Worm (Caenorhabditis elegans) whole organism, early embryonic: Measurements from ENCODE around the gene cox-17.

Experiments used
- B0310.2 ChIP-seq: sonication (generic microtip); optimal IDR thresholded peaks from 2 replicates; lab custom pipeline; 2016; ENCODE audit warnings: mild to moderate bottlenecking, missing genetic modification characterization, missing compliant biosample characterization
- F13C5.2 ChIP-seq: sonication (generic microtip); optimal IDR thresholded peaks from 2 replicates; lab custom pipeline; 2017; ENCODE audit warnings: mild to moderate bottlenecking, missing genetic modification characterization, inconsistent platforms, missing compliant biosample characterization
- aly-1 ChIP-seq: sonication (generic microtip); optimal IDR thresholded peaks from 2 replicates; lab custom pipeline; 2016; ENCODE audit warnings: missing genetic modification characterization, missing compliant biosample characterization
- ama-1 ChIP-seq: fragments of 150-350 bp; optimal IDR thresholded peaks from 2 replicates; lab custom pipeline; 2014
- ceh-13 ChIP-seq: fragments of 200-800 bp; sonication (Bioruptor generic); optimal IDR thresholded peaks from 2 replicates; lab custom pipeline; 2018; ENCODE audit warnings: mild to moderate bottlenecking, missing genetic modification characterization, missing compliant biosample characterization
- ceh-36 ChIP-seq: sonication (generic microtip); optimal IDR thresholded peaks from 2 replicates; lab custom pipeline; 2016; ENCODE audit warnings: missing genetic modification characterization, inconsistent platforms, missing compliant biosample characterization
- ets-7 ChIP-seq: sonication (generic microtip); optimal IDR thresholded peaks from 2 replicates; lab custom pipeline; 2016; ENCODE audit warnings: missing genotype, missing genetic modification characterization, missing compliant biosample characterization
- flt-1 ChIP-seq: fragments of 200-800 bp; sonication (Bioruptor generic); IDR thresholded peaks from 2 replicates; pipeline ENCODE4 v1.3.6; 2022; ENCODE audit warnings: missing genetic modification characterization, missing compliant biosample characterization
- hmbx-1 ChIP-seq: sonication (generic microtip); optimal IDR thresholded peaks from 2 replicates; lab custom pipeline; 2016; ENCODE audit warnings: mild to moderate bottlenecking, missing genetic modification characterization, missing compliant biosample characterization
- hmg-4 ChIP-seq: fragments of 200-800 bp; sonication (Bioruptor generic); optimal IDR thresholded peaks from 2 replicates; lab custom pipeline; 2018; ENCODE audit warnings: mild to moderate bottlenecking, missing genetic modification characterization, missing compliant biosample characterization
- hnd-1 ChIP-seq: sonication (generic microtip); optimal IDR thresholded peaks from 2 replicates; lab custom pipeline; 2016; ENCODE audit warnings: missing genetic modification characterization, missing compliant biosample characterization
- pes-1 ChIP-seq: fragments of 200-800 bp; sonication (Bioruptor generic); IDR thresholded peaks from 2 replicates; pipeline ENCODE4 v1.3.6; 2022; ENCODE audit warnings: missing genetic modification reagents, missing genetic modification characterization, missing compliant biosample characterization
- scrt-1 ChIP-seq: fragments of 200-800 bp; sonication (Bioruptor generic); IDR thresholded peaks from 2 replicates; pipeline ENCODE4 v1.3.6; 2022; ENCODE audit warnings: missing genetic modification characterization, missing compliant biosample characterization
- sea-1 ChIP-seq: fragments of 200-800 bp; sonication (Bioruptor generic); conservative IDR thresholded peaks from 2 replicates; pipeline ENCODE4 v1.3.6; 2022; ENCODE audit warnings: missing genetic modification characterization, missing compliant biosample characterization
- tbx-11 ChIP-seq: fragments of 200-800 bp; sonication (Bioruptor generic); IDR thresholded peaks from 2 replicates; pipeline ENCODE4 v1.3.6; 2022; ENCODE audit warnings: missing genetic modification characterization, missing compliant biosample characterization
- tbx-37 ChIP-seq: fragments of 200-800 bp; sonication (Bioruptor generic); conservative IDR thresholded peaks from 2 replicates; pipeline ENCODE4 v1.3.6; 2022; ENCODE audit warnings: missing genetic modification reagents, missing genetic modification characterization, missing compliant biosample characterization
- tra-4 ChIP-seq: sonication (generic microtip); optimal IDR thresholded peaks from 2 replicates; lab custom pipeline; 2017; ENCODE audit warnings: missing genetic modification characterization, missing compliant biosample characterization

cox-17 gene

DNA sequence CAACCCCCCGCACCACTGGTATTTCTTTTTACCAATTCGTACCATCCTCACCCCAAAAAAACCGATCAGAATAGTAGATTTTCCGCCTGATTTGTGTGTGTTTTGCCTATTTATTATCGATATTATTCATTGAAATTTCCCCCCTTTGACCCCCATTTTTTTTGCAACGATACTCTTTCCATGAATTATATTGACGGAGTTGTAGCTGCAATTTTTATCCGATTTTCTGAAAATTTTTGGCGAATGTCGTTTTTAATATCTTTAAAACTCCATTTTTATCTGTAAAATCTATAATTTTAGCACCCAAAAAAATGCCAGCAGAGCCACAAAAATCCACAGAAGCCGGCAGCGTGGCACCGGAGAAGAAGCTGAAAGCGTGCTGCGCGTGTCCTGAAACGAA is at the start of gene cox-17:
cox-17 (plus strand) TSS at position 301 of the 400 bp plus-strand sequence.
- no peak for TF ChIP-seq ceh-13
- no peak for TF ChIP-seq hmg-4 (GFP tag; lab: Kevin White, UChicago)
- TF ChIP-seq hmbx-1 (tag; lab: Kevin White, UChicago), result no peak
- no peak for TF ChIP-seq sea-1 (GFP tag; lab: Robert Waterston, UW)
- no peak for TF ChIP-seq scrt-1 (GFP tag; lab: Robert Waterston, UW)
- TF ChIP-seq flt-1 (GFP tag; lab: Robert Waterston, UW), result no peak
- TF ChIP-seq ama-1, result no peak
- no peak for TF ChIP-seq ceh-36
- TF ChIP-seq aly-1 (tag; lab: Kevin White, UChicago), result no peak
- TF ChIP-seq tbx-11, result no peak
- no peak for TF ChIP-seq F13C5.2
- TF ChIP-seq tbx-37 (GFP tag; lab: Robert Waterston, UW), result no peak
- no peak for TF ChIP-seq hnd-1 (tag; lab: Kevin White, UChicago)
- TF ChIP-seq pes-1, result no peak
- TF ChIP-seq ets-7 (tag; lab: Kevin White, UChicago), result no peak
- no peak for TF ChIP-seq B0310.2 (tag; lab: Kevin White, UChicago)
- no peak for TF ChIP-seq tra-4

DNA sequence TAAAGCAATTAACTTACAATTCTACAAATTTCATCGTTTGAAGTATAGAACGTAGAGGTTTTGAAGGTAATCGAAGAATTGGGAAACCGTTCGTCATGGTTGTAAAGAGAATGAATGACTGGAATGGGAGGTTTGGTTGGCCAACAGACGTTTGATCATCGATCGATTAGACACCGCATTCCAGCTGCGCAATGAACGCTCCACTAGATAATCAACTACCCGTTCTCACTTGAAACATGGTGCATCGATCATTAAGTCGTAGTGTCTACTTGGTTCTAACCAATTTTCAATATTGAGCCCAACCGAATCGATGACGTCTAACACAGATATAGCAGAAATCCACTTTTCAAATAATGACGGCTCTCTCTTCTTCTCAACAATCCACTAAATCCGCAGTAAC is 47.7 kb upstream of the cox-17 start, which contains the start of gene fbxb-82:
fbxb-82 (minus strand) TSS at position 101 of the 400 bp plus-strand sequence.
- TF ChIP-seq ceh-13, result no peak

DNA sequence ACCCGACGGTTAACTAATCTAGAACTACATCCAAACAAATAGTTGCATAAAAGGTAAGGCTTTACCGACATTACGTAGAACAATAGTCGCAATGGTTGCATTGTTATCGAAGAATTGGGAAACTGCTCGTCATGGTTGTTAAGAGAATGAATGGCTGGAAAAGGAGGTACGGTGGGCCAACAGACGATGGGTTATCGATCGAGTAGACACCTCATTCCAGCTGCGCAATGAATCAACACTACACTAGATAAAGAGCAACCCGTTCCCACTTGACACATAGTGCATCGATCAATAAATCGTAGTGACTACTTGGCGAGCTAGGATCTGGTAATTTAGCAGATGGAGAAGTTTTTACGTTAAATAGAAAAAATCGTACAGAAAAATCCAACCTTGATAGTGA is 45.7 kb upstream of the cox-17 start, which contains the start of the genes T17A3.12 and fbxb-83:
T17A3.12 (minus strand) TSS at position 101 of the 400 bp plus-strand sequence.
fbxb-83 (minus strand) TSS at position 134 of the 400 bp plus-strand sequence.
- TF ChIP-seq F13C5.2 (no peak), hnd-1 (tag; lab: Kevin White, UChicago) (no peak), sea-1 (GFP tag; lab: Robert Waterston, UW) (no peak), B0310.2 (tag; lab: Kevin White, UChicago) (no peak)

DNA sequence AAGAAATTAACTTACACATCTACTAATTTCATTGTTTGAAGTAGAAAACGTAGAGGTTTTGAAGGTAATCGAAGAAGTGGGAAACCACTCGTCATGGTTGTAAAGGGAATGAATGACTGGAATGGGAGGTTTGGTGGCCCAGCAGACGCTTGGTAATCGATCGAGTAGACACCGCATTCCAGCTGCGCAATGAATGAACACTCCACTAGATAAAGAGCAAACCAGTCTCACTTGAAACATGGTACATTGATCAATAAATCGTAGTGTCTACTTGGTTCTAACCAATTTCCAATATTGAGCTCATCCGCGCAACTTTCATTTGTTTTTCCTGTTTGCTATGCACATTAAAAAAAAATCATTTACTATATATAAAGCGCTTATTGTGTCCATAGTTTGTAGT is 44.4 kb upstream of the cox-17 start, which contains the start of gene fbxb-84:
fbxb-84 (minus strand) TSS at position 101 of the 400 bp plus-strand sequence.
- TF ChIP-seq pes-1 (no peak), sea-1 (GFP tag; lab: Robert Waterston, UW) (no peak), ets-7 (tag; lab: Kevin White, UChicago) (no peak), F13C5.2 (no peak), tbx-37 (GFP tag; lab: Robert Waterston, UW) (no peak), tra-4 (no peak), hmbx-1 (tag; lab: Kevin White, UChicago) (no peak), scrt-1 (GFP tag; lab: Robert Waterston, UW) (no peak)

DNA sequence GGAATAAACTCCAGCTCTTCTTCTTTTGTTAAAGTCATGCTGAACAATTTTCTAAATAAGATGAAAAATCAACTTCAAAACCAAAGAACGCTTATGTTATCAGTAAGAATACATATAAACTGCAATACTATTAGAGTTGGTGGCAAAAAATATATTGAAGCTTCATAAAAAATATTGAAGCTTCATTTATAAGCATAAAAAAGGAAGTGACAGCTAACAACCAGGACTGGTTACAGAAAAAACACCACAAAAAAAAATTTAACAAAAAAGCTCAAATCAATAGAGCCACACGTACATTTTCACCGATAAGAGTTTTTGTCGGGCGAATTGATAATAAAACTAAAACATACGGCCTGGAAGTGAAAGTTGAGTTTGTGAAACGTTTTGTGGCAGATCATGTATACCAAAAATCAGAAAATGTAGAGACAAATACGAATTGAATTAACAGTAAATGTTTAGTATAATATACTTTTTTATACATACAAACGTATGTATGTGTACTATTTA is 43.2 kb upstream of the cox-17 start, which contains the start of gene sqst-5:
sqst-5 (minus strand) TSS at position 51 of the 507 bp plus-strand sequence.
- TF ChIP-seq flt-1 (GFP tag; lab: Robert Waterston, UW), result no peak
- no peak for TF ChIP-seq sea-1 (GFP tag; lab: Robert Waterston, UW)
- no peak for TF ChIP-seq tra-4
- TF ChIP-seq ets-7 (tag; lab: Kevin White, UChicago), result no peak
- no peak for TF ChIP-seq ceh-36
- TF ChIP-seq hmbx-1 (tag; lab: Kevin White, UChicago), result no peak
- no peak for TF ChIP-seq aly-1 (tag; lab: Kevin White, UChicago)
- TF ChIP-seq hmg-4 (GFP tag; lab: Kevin White, UChicago), result no peak
- TF ChIP-seq ama-1, result no peak
- no peak for TF ChIP-seq tbx-11
- TF ChIP-seq hnd-1 (tag; lab: Kevin White, UChicago), result no peak

DNA sequence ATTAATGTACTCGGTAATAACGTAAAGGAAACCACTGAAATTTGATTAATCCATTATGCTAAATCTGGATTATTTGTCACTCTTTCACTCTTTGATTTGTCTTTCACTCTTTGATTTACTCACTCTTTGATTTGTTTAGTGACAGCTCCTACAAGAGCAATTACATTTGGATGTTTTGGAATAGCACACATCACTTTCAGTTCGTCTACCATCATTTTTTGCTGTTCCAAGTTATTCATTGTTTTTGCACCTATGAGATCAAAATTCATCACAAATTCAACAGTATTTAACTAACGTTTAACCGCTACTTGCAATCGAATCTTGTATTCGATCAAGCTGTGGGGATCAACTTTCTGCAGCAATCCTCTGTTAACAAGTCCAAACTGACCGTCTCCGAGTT is 41.7 kb upstream of the cox-17 start:
- TF ChIP-seq F13C5.2 (no peak), aly-1 (tag; lab: Kevin White, UChicago) (no peak), tbx-11 (no peak), tra-4 (no peak), ceh-13 (no peak), ets-7 (tag; lab: Kevin White, UChicago) (no peak), ceh-36 (no peak)

DNA sequence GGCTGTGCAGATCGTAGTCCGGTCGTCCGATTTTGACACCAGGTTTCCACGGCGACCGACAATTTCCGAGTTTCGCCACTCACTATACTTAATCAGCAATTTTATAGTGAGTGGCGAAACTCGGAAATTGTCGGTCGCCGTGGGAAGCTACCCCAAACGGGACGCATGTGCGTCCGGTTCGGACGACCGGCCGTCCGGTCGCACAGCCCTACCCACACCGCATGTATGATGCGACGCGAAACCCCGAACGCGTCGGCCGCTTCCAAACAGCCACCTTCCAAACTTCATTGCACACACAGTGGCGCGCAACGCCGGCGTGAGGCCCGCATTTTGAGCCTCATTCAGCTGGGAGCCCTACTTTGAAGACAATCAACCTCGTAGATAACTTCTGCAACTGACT is 39.7 kb upstream of the cox-17 start:
- TF ChIP-seq tbx-37 (GFP tag; lab: Robert Waterston, UW), result no peak
- TF ChIP-seq B0310.2 (tag; lab: Kevin White, UChicago), result no peak
- TF ChIP-seq F13C5.2, result no peak
- no peak for TF ChIP-seq hmg-4 (GFP tag; lab: Kevin White, UChicago)
- no peak for TF ChIP-seq ceh-13
- TF ChIP-seq pes-1, result no peak
- no peak for TF ChIP-seq ets-7 (tag; lab: Kevin White, UChicago)
- no peak for TF ChIP-seq aly-1 (tag; lab: Kevin White, UChicago)
- no peak for TF ChIP-seq ceh-36
- no peak for TF ChIP-seq hnd-1 (tag; lab: Kevin White, UChicago)
- TF ChIP-seq scrt-1 (GFP tag; lab: Robert Waterston, UW), result no peak
- no peak for TF ChIP-seq tra-4
- TF ChIP-seq flt-1 (GFP tag; lab: Robert Waterston, UW), result no peak
- TF ChIP-seq ama-1, result no peak

DNA sequence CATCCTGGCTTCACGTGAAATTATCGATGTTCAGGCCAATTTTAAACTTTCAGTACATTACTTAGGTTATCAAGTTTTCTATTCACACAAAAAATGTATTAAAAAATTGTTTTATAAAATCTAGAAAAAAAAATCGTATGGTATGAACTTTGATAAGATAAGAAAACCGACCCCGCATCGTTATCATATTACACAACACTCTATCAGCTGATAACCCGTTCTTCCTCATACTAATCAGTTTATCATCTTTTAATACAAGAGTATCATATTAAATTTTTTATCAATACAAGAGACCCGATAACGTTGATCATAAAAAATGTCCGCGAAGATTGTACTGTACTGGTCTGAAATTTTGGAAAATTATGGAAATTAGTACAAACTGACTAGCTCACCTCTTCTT is 36.6 kb upstream of the cox-17 start:
- TF ChIP-seq tbx-11, result no peak
- TF ChIP-seq aly-1 (tag; lab: Kevin White, UChicago), result no peak
- no peak for TF ChIP-seq tbx-37 (GFP tag; lab: Robert Waterston, UW)
- no peak for TF ChIP-seq ceh-36
- TF ChIP-seq scrt-1 (GFP tag; lab: Robert Waterston, UW), result no peak
- no peak for TF ChIP-seq tra-4
- TF ChIP-seq hmg-4 (GFP tag; lab: Kevin White, UChicago), result no peak
- no peak for TF ChIP-seq pes-1
- no peak for TF ChIP-seq flt-1 (GFP tag; lab: Robert Waterston, UW)
- no peak for TF ChIP-seq ama-1
- TF ChIP-seq B0310.2 (tag; lab: Kevin White, UChicago), result no peak
- TF ChIP-seq F13C5.2, result no peak
- no peak for TF ChIP-seq hnd-1 (tag; lab: Kevin White, UChicago)
- no peak for TF ChIP-seq ets-7 (tag; lab: Kevin White, UChicago)
- no peak for TF ChIP-seq sea-1 (GFP tag; lab: Robert Waterston, UW)
- TF ChIP-seq hmbx-1 (tag; lab: Kevin White, UChicago), result no peak
- TF ChIP-seq ceh-13, result no peak
